Fruit fly (Drosophila melanogaster): ENCODE results near the gene CG12320.

- TF ChIP-seq CG13424 (tag; optimal IDR thresholded peaks at IDR 0.05) (no peak), trh (GFP tag; optimal IDR thresholded peaks at IDR 0.05) (no peak), grn (GFP tag; optimal IDR thresholded peaks at IDR 0.05) (no peak)
Observed at dm6 chr3R:18227385-18227784, 25.1 kb downstream of the CG12320 start.

All from whole organism, embryonic.